Worm (Caenorhabditis elegans) whole organism, L4/young adult: ENCODE measurements around the gene phy-2.

ENCODE experiments used
- W03F9.2 ChIP-seq: fragments of 150-350 bp; optimal IDR thresholded peaks from 2 replicates; lab custom pipeline; 2014; ENCODE audit warnings: missing biosample characterization, missing genetic modification characterization
- dao-5 ChIP-seq: sonication (generic microtip); optimal IDR thresholded peaks from 2 replicates; lab custom pipeline; 2016; ENCODE audit warnings: missing genotype, missing genetic modification characterization, moderate library complexity, missing compliant biosample characterization
- him-1 ChIP-seq: sonication (generic microtip); optimal IDR thresholded peaks from 2 replicates; lab custom pipeline; 2016; ENCODE audit warnings: missing genotype, missing genetic modification reagents, missing genetic modification characterization, missing compliant biosample characterization

DNA sequence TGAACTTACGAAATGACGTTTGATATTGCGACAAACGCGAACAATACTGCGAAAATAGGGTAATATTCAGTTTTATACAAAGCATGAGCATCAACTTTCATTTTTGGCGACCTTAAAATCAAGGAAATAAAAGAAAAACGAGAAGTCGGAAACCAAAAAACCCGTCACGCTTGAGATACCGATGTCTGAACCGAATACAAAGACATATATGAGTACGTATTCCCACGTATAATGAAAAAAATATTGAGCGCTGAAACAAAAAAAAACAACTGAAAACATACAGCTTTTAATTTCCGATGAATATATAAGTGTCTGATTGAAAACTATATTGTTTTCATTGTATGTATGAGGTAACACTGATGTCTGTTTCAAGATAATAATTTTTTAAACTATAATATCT lies 13.9 kb upstream of the phy-2 start, which contains the start of gene sre-18:
- no peak for TF ChIP-seq him-1 (tag; lab: Kevin White, UChicago)
- no peak for TF ChIP-seq W03F9.2 (tag; lab: Kevin White, UChicago)
- TF ChIP-seq dao-5 (tag; lab: Kevin White, UChicago) = no peak
